Fruit fly (Drosophila melanogaster) whole organism: ENCODE data around the gene BBS5.

Experiments used
- CG8478 ChIP-seq: fragments of >200 bp; optimal IDR thresholded peaks from 2 replicates; lab custom pipeline; 2018; ENCODE audit warnings: inconsistent platforms
- EcR ChIP-seq, 2 experiments: fragments of >200 bp; optimal IDR thresholded peaks; 2 replicates each; lab custom pipeline; 2017; ENCODE audit warnings: missing biosample characterization in 2 of 2, missing genetic modification characterization in 2 of 2, missing genetic modification reagents in 2 of 2
- pan ChIP-seq: fragments of >200 bp; optimal IDR thresholded peaks from 2 replicates; lab custom pipeline; 2017
- psq ChIP-seq: fragments of >200 bp; optimal IDR thresholded peaks from 2 replicates; lab custom pipeline; 2017

- TF ChIP-seq EcR (GFP tag; optimal IDR thresholded peaks at IDR 0.05; lab: Kevin White, UChicago), result no peak
- no peak for TF ChIP-seq CG8478 (lab: Kevin White, UChicago)
- TF ChIP-seq pan (lab: Kevin White, UChicago), result no peak
- TF ChIP-seq psq (lab: Kevin White, UChicago), result no peak
Measured at dm6 chr3R:4855711-4856110, 39.6 kb downstream of the BBS5 start.
